Worm (Caenorhabditis elegans): ENCODE data around the gene E02C12.19.

- TF ChIP-seq tab-1 (GFP tag; IDR thresholded peaks at IDR 0.05) (no peak), med-1 (GFP tag; optimal IDR thresholded peaks at IDR 0.05; ENCODE audit: insufficient read depth) (no peak)
These were observed 23.4 kb downstream of the E02C12.19 start, which contains the start of gene srx-46 for ce11 chrV:9352947-9353346.
